Fruit fly (Drosophila melanogaster) whole organism, adult: Measurements from ENCODE around the gene spict.
A peak's percentile ranks its signal among the peaks of the same experiment; 100 is the strongest.

Experiments
- CG11617 ChIP-seq: fragments of 200-800 bp; sonication (Bioruptor generic); optimal IDR thresholded peaks from 2 replicates; lab custom pipeline; 2017; ENCODE audit warnings: mild to moderate bottlenecking, missing biosample characterization, missing genetic modification reagents, missing genetic modification characterization
- CG12768 ChIP-seq: fragments of 200-800 bp; sonication (Bioruptor generic); optimal IDR thresholded peaks from 2 replicates; lab custom pipeline; 2017; ENCODE audit warnings: missing biosample characterization, missing genetic modification characterization, mild to moderate bottlenecking, moderate library complexity, missing genetic modification reagents
- CG14711 ChIP-seq: fragments of 200-800 bp; sonication (Bioruptor generic); optimal IDR thresholded peaks from 2 replicates; lab custom pipeline; 2018; ENCODE audit warnings: missing biosample characterization, mild to moderate bottlenecking, missing genetic modification characterization, moderate library complexity
- CG1620 ChIP-seq: fragments of 200-800 bp; sonication (Bioruptor generic); optimal IDR thresholded peaks from 2 replicates; lab custom pipeline; 2016; ENCODE audit warnings: missing biosample characterization, missing genetic modification characterization
- CG33017 ChIP-seq: fragments of 200-800 bp; sonication (Bioruptor generic); optimal IDR thresholded peaks from 2 replicates; lab custom pipeline; 2018; ENCODE audit warnings: missing biosample characterization, mild to moderate bottlenecking, missing genetic modification characterization, moderate library complexity
- CG5204 ChIP-seq: fragments of 200-800 bp; sonication (Bioruptor generic); optimal IDR thresholded peaks from 2 replicates; lab custom pipeline; 2016; ENCODE audit warnings: missing biosample characterization, missing genetic modification characterization
- CG7045 ChIP-seq: fragments of 200-800 bp; sonication (Bioruptor generic); optimal IDR thresholded peaks from 2 replicates; lab custom pipeline; 2017; ENCODE audit warnings: missing biosample characterization, mild to moderate bottlenecking, missing genetic modification characterization
- CG7101 ChIP-seq: fragments of 200-800 bp; sonication (Bioruptor generic); optimal IDR thresholded peaks from 2 replicates; lab custom pipeline; 2018; ENCODE audit warnings: missing biosample characterization, mild to moderate bottlenecking, missing genetic modification characterization, moderate library complexity
- Clk ChIP-seq: fragments of 200-800 bp; sonication (Bioruptor generic); optimal IDR thresholded peaks from 2 replicates; lab custom pipeline; 2017; ENCODE audit warnings: missing biosample characterization, missing genetic modification characterization
- Crg-1 ChIP-seq: fragments of 200-800 bp; sonication (Bioruptor generic); optimal IDR thresholded peaks from 2 replicates; lab custom pipeline; 2016; ENCODE audit warnings: missing biosample characterization, missing genetic modification characterization
- Hr96 ChIP-seq: fragments of 200-800 bp; sonication (Bioruptor generic); optimal IDR thresholded peaks from 2 replicates; lab custom pipeline; 2016; ENCODE audit warnings: missing biosample characterization, missing genetic modification characterization
- Mnt ChIP-seq: fragments of 200-800 bp; sonication (Bioruptor generic); optimal IDR thresholded peaks from 2 replicates; lab custom pipeline; 2016; ENCODE audit warnings: missing biosample characterization, mild to moderate bottlenecking, missing genetic modification characterization
- bab1 ChIP-seq: fragments of 200-800 bp; sonication (Bioruptor generic); optimal IDR thresholded peaks from 3 replicates; lab custom pipeline; 2019; ENCODE audit warnings: missing biosample characterization, mild to moderate bottlenecking, missing genetic modification characterization, moderate library complexity
- cic ChIP-seq: fragments of 200-800 bp; sonication (Bioruptor generic); optimal IDR thresholded peaks from 2 replicates; lab custom pipeline; 2017; ENCODE audit warnings: missing biosample characterization, mild to moderate bottlenecking, missing genetic modification characterization, moderate library complexity
- cnc ChIP-seq, 2 experiments: fragments of >200 bp; optimal IDR thresholded peaks; 2 replicates each; lab custom pipeline; 2017
- kay ChIP-seq: fragments of 200-800 bp; sonication (Bioruptor generic); peaks from one replicate; lab custom pipeline; 2016; ENCODE audit warnings: missing biosample characterization, missing genetic modification characterization, borderline replicate concordance
- ovo ChIP-seq: fragments of 200-800 bp; sonication (Bioruptor generic); optimal IDR thresholded peaks from 2 replicates; lab custom pipeline; 2016; ENCODE audit warnings: missing biosample characterization, missing genetic modification characterization
- pad ChIP-seq: fragments of 200-800 bp; sonication (Bioruptor generic); optimal IDR thresholded peaks from 3 replicates; lab custom pipeline; 2017; ENCODE audit warnings: missing biosample characterization, missing genetic modification characterization, mild to moderate bottlenecking, moderate library complexity, missing genetic modification reagents
- tj ChIP-seq: fragments of 200-800 bp; sonication (Bioruptor generic); optimal IDR thresholded peaks from 3 replicates; lab custom pipeline; 2017; ENCODE audit warnings: missing biosample characterization, mild to moderate bottlenecking, missing genetic modification characterization, moderate library complexity
- toe ChIP-seq: fragments of 200-800 bp; sonication (Bioruptor generic); optimal IDR thresholded peaks from 2 replicates; lab custom pipeline; 2016; ENCODE audit warnings: missing biosample characterization, missing genetic modification characterization

The spict gene

dm6 chr2L:12704418-12704920 lies at the start of gene spict, which contains the start of gene CG5776:
spict (plus strand) TSS chr2L:12704725.
CG5776 (minus strand) TSS chr2L:12704451.
- peak; percentile 20 for TF ChIP-seq Clk
- no peak for TF ChIP-seq kay (GFP tag; lab: Kevin White, UChicago)
- TF ChIP-seq toe (GFP tag; lab: Kevin White, UChicago) = peak; percentile 41
- peak; percentile 25 for TF ChIP-seq ovo (GFP tag; lab: Kevin White, UChicago)
- TF ChIP-seq CG12768 (GFP tag; lab: Kevin White, UChicago) = peak; percentile 58
- peak; percentile 77 for TF ChIP-seq bab1 (GFP tag; lab: Kevin White, UChicago)
- no peak for TF ChIP-seq CG5204 (GFP tag; lab: Kevin White, UChicago)
- TF ChIP-seq cnc (optimal IDR thresholded peaks at IDR 0.05; lab: Kevin White, UChicago) = no peak
- TF ChIP-seq pad (GFP tag; lab: Kevin White, UChicago) = peak; percentile 56
- no peak for TF ChIP-seq cic (GFP tag; lab: Kevin White, UChicago)
- peak; percentile 72 for TF ChIP-seq CG33017 (tag; lab: Kevin White, UChicago)
- TF ChIP-seq CG14711 (tag; lab: Kevin White, UChicago) = peak; percentile 64
- TF ChIP-seq CG1620 (GFP tag; lab: Kevin White, UChicago) = peak; percentile 68
- TF ChIP-seq CG7045 = peak; percentile 59
- peak; percentile 25 for TF ChIP-seq tj
- peak; percentile 79 for TF ChIP-seq CG7101
- peak; percentile 72 for TF ChIP-seq CG11617
- TF ChIP-seq Hr96 (GFP tag; lab: Kevin White, UChicago) = peak; percentile 18
- TF ChIP-seq Crg-1 (GFP tag; lab: Kevin White, UChicago) = peak; percentile 44
- peak; percentile 80 for TF ChIP-seq Mnt (GFP tag; lab: Kevin White, UChicago)

dm6 chr2L:12655731-12656326 lies 48.7 kb upstream of the spict start:
- TF ChIP-seq pad (GFP tag; lab: Kevin White, UChicago) = peak; percentile 90
- no peak for TF ChIP-seq CG7045
- TF ChIP-seq CG7101 = no peak

- TF ChIP-seq cic (GFP tag; lab: Kevin White, UChicago) (no peak), CG33017 (tag; lab: Kevin White, UChicago) (no peak), tj (no peak)
Measured at dm6 chr2L:12656865-12657264, 47.7 kb upstream of the spict start, which contains the start of gene pdm2. pdm2 (plus strand) TSS chr2L:12657165.

dm6 chr2L:12657337-12657736 lies 47.2 kb upstream of the spict start:
- TF ChIP-seq Clk = no peak
- no peak for TF ChIP-seq CG12768 (GFP tag; lab: Kevin White, UChicago)
- no peak for TF ChIP-seq kay (GFP tag; lab: Kevin White, UChicago)
- TF ChIP-seq toe (GFP tag; lab: Kevin White, UChicago) = no peak
- TF ChIP-seq CG7101 = no peak
- no peak for TF ChIP-seq cnc (optimal IDR thresholded peaks at IDR 0.05; lab: Kevin White, UChicago)
- no peak for TF ChIP-seq CG1620 (GFP tag; lab: Kevin White, UChicago)
- no peak for TF ChIP-seq CG11617

dm6 chr2L:12666002-12666576 lies 38.4 kb upstream of the spict start:
- TF ChIP-seq cnc (optimal IDR thresholded peaks at IDR 0.05; lab: Kevin White, UChicago) = no peak
- TF ChIP-seq Mnt (GFP tag; lab: Kevin White, UChicago) = no peak
- TF ChIP-seq tj = no peak
- TF ChIP-seq kay (GFP tag; lab: Kevin White, UChicago) = no peak
- TF ChIP-seq CG12768 (GFP tag; lab: Kevin White, UChicago) = no peak
- TF ChIP-seq ovo (GFP tag; lab: Kevin White, UChicago) = no peak
- no peak for TF ChIP-seq CG1620 (GFP tag; lab: Kevin White, UChicago)
- TF ChIP-seq pad (GFP tag; lab: Kevin White, UChicago) = no peak
- TF ChIP-seq toe (GFP tag; lab: Kevin White, UChicago) = no peak
- TF ChIP-seq CG7045 = no peak
- TF ChIP-seq bab1 (GFP tag; lab: Kevin White, UChicago) = no peak

- TF ChIP-seq ovo (GFP tag; lab: Kevin White, UChicago) = no peak
- TF ChIP-seq CG7045 = no peak
- TF ChIP-seq toe (GFP tag; lab: Kevin White, UChicago) = no peak
- no peak for TF ChIP-seq pad (GFP tag; lab: Kevin White, UChicago)
- TF ChIP-seq cic (GFP tag; lab: Kevin White, UChicago) = no peak
- TF ChIP-seq CG7101 = no peak
- no peak for TF ChIP-seq CG5204 (GFP tag; lab: Kevin White, UChicago)
- no peak for TF ChIP-seq CG14711 (tag; lab: Kevin White, UChicago)
- no peak for TF ChIP-seq Hr96 (GFP tag; lab: Kevin White, UChicago)
- TF ChIP-seq CG33017 (tag; lab: Kevin White, UChicago) = no peak
- no peak for TF ChIP-seq CG12768 (GFP tag; lab: Kevin White, UChicago)
- TF ChIP-seq Mnt (GFP tag; lab: Kevin White, UChicago) = no peak
- no peak for TF ChIP-seq CG11617
- TF ChIP-seq Crg-1 (GFP tag; lab: Kevin White, UChicago) = no peak
- TF ChIP-seq tj = no peak
Measured at dm6 chr2L:12669614-12670013, 34.9 kb upstream of the spict start, which contains the start of gene Nepl7. Nepl7 (minus strand) TSS chr2L:12669714.
